Fruit fly (Drosophila melanogaster): Measurements from ENCODE around the gene bru2.

DNA sequence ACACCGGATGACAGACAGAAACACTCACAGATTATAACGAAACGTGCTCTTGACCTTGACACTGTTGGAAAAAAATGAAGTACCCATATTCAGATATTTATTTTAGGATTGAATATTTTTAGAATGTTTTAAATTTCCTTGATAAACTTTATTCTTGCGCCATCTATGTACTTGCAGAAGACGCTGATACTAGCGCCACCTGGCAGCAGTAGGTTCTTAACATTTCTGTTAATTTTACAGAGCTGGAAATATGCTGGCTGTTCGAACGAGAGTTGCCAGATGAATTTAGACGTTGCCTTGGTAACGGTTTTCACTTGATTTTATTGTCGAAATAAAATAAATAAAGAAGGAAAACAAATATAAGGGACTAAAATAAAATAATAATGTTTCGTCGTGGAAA is 80.5 kb downstream of the bru2 start, which contains the start of gene Fam92:
- no peak for TF ChIP-seq CG8478 (optimal IDR thresholded peaks at IDR 0.05)
- TF ChIP-seq bsh (GFP tag; optimal IDR thresholded peaks at IDR 0.05): peak in 1 of 2 experiments; percentile 48
- TF ChIP-seq fd102C (GFP tag; optimal IDR thresholded peaks at IDR 0.05): no peak
- TF ChIP-seq CG16779 (GFP tag; IDR thresholded peaks at IDR 0.05): no peak
- peak; percentile 65 for TF ChIP-seq CG10267 (tag; optimal IDR thresholded peaks at IDR 0.05)
- TF ChIP-seq grn (GFP tag; optimal IDR thresholded peaks at IDR 0.05): no peak
- TF ChIP-seq CG10209 (GFP tag; optimal IDR thresholded peaks at IDR 0.05): peak; percentile 10
- no peak for TF ChIP-seq btn (GFP tag; optimal IDR thresholded peaks at IDR 0.05)
- no peak for TF ChIP-seq Spps (tag; optimal IDR thresholded peaks at IDR 0.05)
- TF ChIP-seq CG8388 (GFP tag; optimal IDR thresholded peaks at IDR 0.05): no peak
- TF ChIP-seq CG17568 (GFP tag; optimal IDR thresholded peaks at IDR 0.05): peak; percentile 55
- TF ChIP-seq CG12769 (tag; optimal IDR thresholded peaks at IDR 0.05): peak; percentile 49
- no peak for TF ChIP-seq ato (GFP tag; IDR thresholded peaks at IDR 0.05; ENCODE audit: partially characterized antibody)

All from whole organism, embryonic.